Worm (Caenorhabditis elegans) whole organism, L4 larva: Measurements from ENCODE around the gene srh-236.

ENCODE experiments used
- F26F4.8 ChIP-seq: fragments of 200-800 bp; sonication (Bioruptor generic); conservative IDR thresholded peaks from 2 replicates; pipeline ENCODE4 v1.3.6; 2022; ENCODE audit warnings: missing genetic modification characterization, missing compliant biosample characterization
- nhr-25 ChIP-seq: sonication (generic microtip); optimal IDR thresholded peaks from 2 replicates; lab custom pipeline; 2017; ENCODE audit warnings: missing genetic modification characterization, mild to moderate bottlenecking, missing compliant biosample characterization, antibody characterized with exemption, moderate library complexity, borderline replicate concordance; ENCODE audit not compliant: insufficient read depth
- nhr-76 ChIP-seq: fragments of 150-350 bp; optimal IDR thresholded peaks from 2 replicates; lab custom pipeline; 2014; ENCODE audit warnings: missing biosample characterization, missing genetic modification characterization

DNA sequence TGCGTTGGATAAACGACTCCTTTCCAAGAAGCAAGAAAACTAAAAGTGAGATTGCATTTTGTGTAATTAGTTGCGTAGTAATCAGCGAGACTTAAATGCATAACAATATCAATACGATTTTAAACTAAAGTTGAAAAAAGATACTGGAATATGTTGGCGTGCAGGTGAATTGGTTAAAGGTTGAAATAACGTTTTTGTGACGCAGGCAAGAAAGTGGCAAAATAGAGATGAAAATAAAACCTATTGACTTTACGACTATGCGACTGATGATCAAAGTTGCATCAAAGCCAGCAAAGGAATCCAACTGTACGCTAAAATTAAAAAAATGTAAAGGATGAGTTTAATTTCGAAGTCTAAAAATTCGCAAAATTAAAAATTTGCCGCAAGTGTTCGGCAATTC, 46.4 kb downstream of the srh-236 start, which contains the start of gene srh-102:
- TF ChIP-seq nhr-76 (no peak), nhr-25 (tag; lab: Kevin White, UChicago) (no peak), F26F4.8 (GFP tag; lab: Robert Waterston, UW) (no peak)
